Worm (Caenorhabditis elegans) whole organism, L1 larva: Measurements from ENCODE around the gene pals-30.

Experiments used
- F16B12.6 ChIP-seq: fragments of 150-350 bp; optimal IDR thresholded peaks from 2 replicates; lab custom pipeline; 2014; ENCODE audit warnings: missing biosample characterization, missing genetic modification characterization
- ces-1 ChIP-seq: fragments of 150-350 bp; optimal IDR thresholded peaks from 2 replicates; lab custom pipeline; 2014; ENCODE audit warnings: missing biosample characterization, missing genetic modification reagents, missing genetic modification characterization
- unc-62 ChIP-seq: fragments of 150-350 bp; optimal IDR thresholded peaks from 2 replicates; lab custom pipeline; 2014; ENCODE audit warnings: missing biosample characterization, missing genetic modification reagents, missing genetic modification characterization

DNA sequence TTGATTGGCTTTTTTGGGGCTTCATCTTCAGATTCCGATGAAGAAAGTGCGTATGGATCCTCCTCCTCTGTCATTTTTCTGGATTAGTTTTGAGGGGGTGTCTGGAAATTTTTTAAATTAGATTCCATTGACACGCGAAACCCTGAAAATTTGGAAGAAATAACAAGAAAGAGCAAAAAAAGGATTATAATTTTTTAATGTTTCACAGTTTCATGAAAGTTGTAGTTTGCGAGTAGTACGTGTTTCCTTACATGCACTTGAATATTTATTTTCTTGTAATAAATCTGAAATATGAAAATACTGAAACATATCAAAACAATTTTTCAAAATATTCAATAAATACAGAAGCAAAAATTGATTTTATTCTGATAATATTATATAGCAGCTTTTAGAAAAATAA, 46.7 kb downstream of the pals-30 start, which contains the start of gene tag-273:
- TF ChIP-seq F16B12.6 (tag; lab: Kevin White, UChicago): no peak
- no peak for TF ChIP-seq unc-62
- no peak for TF ChIP-seq ces-1 (GFP tag; lab: Kevin White, UChicago)
